Worm (Caenorhabditis elegans): ENCODE data around the gene Y51H4A.938.

DNA sequence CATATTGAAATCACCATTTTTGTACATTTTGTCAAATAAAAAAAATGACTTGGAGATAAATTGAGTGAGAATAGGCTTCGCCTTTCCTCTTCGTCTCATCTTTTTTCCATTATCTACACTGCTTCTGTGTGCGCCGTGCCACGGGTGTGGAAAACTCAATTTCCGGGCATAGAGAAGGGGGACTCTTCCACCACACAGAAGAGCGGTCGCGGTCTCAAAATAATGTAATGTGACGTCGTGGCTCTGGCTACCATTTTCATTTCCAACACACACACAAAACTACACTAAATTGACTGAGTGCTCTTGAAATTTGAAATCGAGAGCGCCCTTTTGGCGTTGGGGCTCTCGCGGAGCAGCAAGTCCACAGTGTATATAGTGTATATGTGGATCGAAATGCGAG, 13.0 kb downstream of the Y51H4A.938 start:
- TF ChIP-seq nhr-11 (tag; optimal IDR thresholded peaks at IDR 0.05) (no peak), nhr-84 (tag; optimal IDR thresholded peaks at IDR 0.05) (no peak), egl-27 (tag; optimal IDR thresholded peaks at IDR 0.05) (no peak), tbx-2 (tag; optimal IDR thresholded peaks at IDR 0.05) (no peak), sox-4 (tag; optimal IDR thresholded peaks at IDR 0.05) (no peak), lin-39 (tag; optimal IDR thresholded peaks at IDR 0.05) (no peak), nhr-77 (tag; optimal IDR thresholded peaks at IDR 0.05) (no peak), unc-62 (GFP tag; optimal IDR thresholded peaks at IDR 0.05) (no peak), ces-1 (GFP tag; optimal IDR thresholded peaks at IDR 0.05) (no peak), mep-1 (tag; optimal IDR thresholded peaks at IDR 0.05) (no peak), lsy-2 (tag; optimal IDR thresholded peaks at IDR 0.05) (no peak)
